Worm (Caenorhabditis elegans) whole organism, L1 larva: ENCODE data around the gene T27F7.12.

ENCODE experiments used
- hlh-4 ChIP-seq: sonication (generic microtip); optimal IDR thresholded peaks from 2 replicates; lab custom pipeline; 2016; ENCODE audit warnings: mild to moderate bottlenecking, missing genetic modification characterization, missing compliant biosample characterization
- jun-1 ChIP-seq: fragments of 150-350 bp; optimal IDR thresholded peaks from 2 replicates; lab custom pipeline; 2014; ENCODE audit warnings: missing biosample characterization, missing genetic modification reagents, missing genetic modification characterization
- pqm-1 ChIP-seq: sonication (generic microtip); optimal IDR thresholded peaks from 3 replicates; lab custom pipeline; 2017; ENCODE audit warnings: missing biosample characterization, missing genetic modification characterization

DNA sequence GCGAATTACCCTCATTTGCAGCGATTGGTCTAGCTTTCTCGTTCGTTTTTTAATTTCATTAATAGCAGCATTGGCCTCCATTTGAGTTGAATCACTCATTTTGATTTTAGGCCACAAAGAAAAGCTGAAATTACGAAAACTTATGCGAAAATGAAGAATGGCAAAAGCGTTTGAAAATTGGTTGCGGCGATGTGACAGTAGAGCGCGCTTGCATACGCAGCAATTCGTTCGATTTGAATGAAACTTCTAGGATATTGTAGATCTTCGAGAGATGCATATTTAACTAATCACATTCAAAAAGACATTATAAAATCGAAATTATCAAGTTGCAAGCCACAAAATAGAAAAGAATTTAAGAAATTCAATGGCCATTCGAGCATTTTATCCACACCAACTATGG is 30.2 kb upstream of the T27F7.12 start, which contains the start of gene ulp-2:
- TF ChIP-seq pqm-1 (tag; lab: Kevin White, UChicago) (no peak), hlh-4 (no peak), jun-1 (tag; lab: Kevin White, UChicago) (no peak)
